Worm (Caenorhabditis elegans) whole organism, midembryonic: ENCODE results near the gene ttm-2.

Experiments used
- T22C8.4 ChIP-seq: fragments of 200-800 bp; sonication (Bioruptor generic); IDR thresholded peaks from 2 replicates; pipeline ENCODE4 v1.3.6; 2022; ENCODE audit warnings: missing genetic modification characterization, missing compliant biosample characterization
- cog-1 ChIP-seq: sonication (generic microtip); optimal IDR thresholded peaks from 2 replicates; lab custom pipeline; 2016; ENCODE audit warnings: missing genetic modification characterization, missing compliant biosample characterization
- flt-1 ChIP-seq: fragments of 200-800 bp; sonication (Bioruptor generic); IDR thresholded peaks from 2 replicates; pipeline ENCODE4 v1.3.6; 2022; ENCODE audit warnings: missing genetic modification characterization, missing compliant biosample characterization
- klf-2 ChIP-seq: fragments of 200-800 bp; sonication (Bioruptor generic); conservative IDR thresholded peaks from 2 replicates; pipeline ENCODE4 v1.3.6; 2022; ENCODE audit warnings: missing genetic modification reagents, missing genetic modification characterization, missing compliant biosample characterization
- med-1 ChIP-seq: sonication (generic microtip); optimal IDR thresholded peaks from 2 replicates; lab custom pipeline; 2017; ENCODE audit warnings: missing genetic modification characterization, mild to moderate bottlenecking, missing compliant biosample characterization, antibody characterized with exemption, missing genetic modification reagents; ENCODE audit not compliant: insufficient read depth
- ref-1 ChIP-seq: fragments of 200-800 bp; sonication (Bioruptor generic); conservative IDR thresholded peaks from 2 replicates; pipeline ENCODE4 v1.3.6; 2022; ENCODE audit warnings: missing genetic modification reagents, missing genetic modification characterization, missing compliant biosample characterization
- tab-1 ChIP-seq: fragments of 200-800 bp; sonication (Bioruptor generic); IDR thresholded peaks from 2 replicates; pipeline ENCODE4 v1.3.6; 2022; ENCODE audit warnings: missing genetic modification characterization, missing compliant biosample characterization
- ztf-23 ChIP-seq: fragments of 200-800 bp; sonication (Bioruptor generic); IDR thresholded peaks from 2 replicates; pipeline ENCODE4 v1.3.6; 2022; ENCODE audit warnings: missing genetic modification reagents, missing genetic modification characterization, missing compliant biosample characterization
- ztf-29 ChIP-seq: fragments of 200-800 bp; sonication (Bioruptor generic); IDR thresholded peaks from 2 replicates; pipeline ENCODE4 v1.3.6; 2022; ENCODE audit warnings: missing genetic modification reagents, missing genetic modification characterization, missing compliant biosample characterization

The ttm-2 gene

ce11 chrII:4766284-4766683 lies at the start of gene ttm-2:
TSS of gene ttm-2 (minus strand) at chrII:4766384.
- TF ChIP-seq klf-2 (GFP tag; lab: Robert Waterston, UW) (no peak), tab-1 (GFP tag; lab: Robert Waterston, UW) (no peak), med-1 (GFP tag; lab: Kevin White, UChicago) (no peak), T22C8.4 (GFP tag; lab: Robert Waterston, UW) (no peak), ztf-29 (no peak), ztf-23 (GFP tag; lab: Robert Waterston, UW) (no peak)

- TF ChIP-seq klf-2 (GFP tag; lab: Robert Waterston, UW) (no peak), tab-1 (GFP tag; lab: Robert Waterston, UW) (no peak), ref-1 (GFP tag; lab: Robert Waterston, UW) (no peak), med-1 (GFP tag; lab: Kevin White, UChicago) (no peak), cog-1 (tag; lab: Kevin White, UChicago) (no peak), flt-1 (GFP tag; lab: Robert Waterston, UW) (no peak), ztf-23 (GFP tag; lab: Robert Waterston, UW) (no peak), T22C8.4 (GFP tag; lab: Robert Waterston, UW) (no peak), ztf-29 (no peak)
Observed at ce11 chrII:4815356-4815755, 49.2 kb upstream of the ttm-2 start.

ce11 chrII:4811986-4812385 lies 45.8 kb upstream of the ttm-2 start, which contains the start of gene rig-6:
TSS of gene rig-6 (minus strand) at chrII:4812086.
- no peak for TF ChIP-seq ztf-23 (GFP tag; lab: Robert Waterston, UW)

ce11 chrII:4806726-4807125 lies 40.5 kb upstream of the ttm-2 start:
- no peak for TF ChIP-seq flt-1 (GFP tag; lab: Robert Waterston, UW)
- TF ChIP-seq med-1 (GFP tag; lab: Kevin White, UChicago), result no peak
- no peak for TF ChIP-seq ztf-29
- no peak for TF ChIP-seq T22C8.4 (GFP tag; lab: Robert Waterston, UW)
- TF ChIP-seq ztf-23 (GFP tag; lab: Robert Waterston, UW), result no peak
- no peak for TF ChIP-seq cog-1 (tag; lab: Kevin White, UChicago)
- TF ChIP-seq ref-1 (GFP tag; lab: Robert Waterston, UW), result no peak
- TF ChIP-seq klf-2 (GFP tag; lab: Robert Waterston, UW), result no peak
- TF ChIP-seq tab-1 (GFP tag; lab: Robert Waterston, UW), result no peak

- TF ChIP-seq tab-1 (GFP tag; lab: Robert Waterston, UW) (no peak), cog-1 (tag; lab: Kevin White, UChicago) (no peak), klf-2 (GFP tag; lab: Robert Waterston, UW) (no peak), med-1 (GFP tag; lab: Kevin White, UChicago) (no peak), T22C8.4 (GFP tag; lab: Robert Waterston, UW) (no peak), ztf-29 (no peak), ref-1 (GFP tag; lab: Robert Waterston, UW) (no peak), ztf-23 (GFP tag; lab: Robert Waterston, UW) (no peak), flt-1 (GFP tag; lab: Robert Waterston, UW) (no peak)
Observed at ce11 chrII:4806261-4806660, 40.1 kb upstream of the ttm-2 start.

ce11 chrII:4805799-4806198 lies 39.6 kb upstream of the ttm-2 start:
- TF ChIP-seq T22C8.4 (GFP tag; lab: Robert Waterston, UW) (no peak), flt-1 (GFP tag; lab: Robert Waterston, UW) (no peak), tab-1 (GFP tag; lab: Robert Waterston, UW) (no peak), ref-1 (GFP tag; lab: Robert Waterston, UW) (no peak), med-1 (GFP tag; lab: Kevin White, UChicago) (no peak), ztf-29 (no peak), klf-2 (GFP tag; lab: Robert Waterston, UW) (no peak), ztf-23 (GFP tag; lab: Robert Waterston, UW) (no peak), cog-1 (tag; lab: Kevin White, UChicago) (no peak)

- TF ChIP-seq T22C8.4 (GFP tag; lab: Robert Waterston, UW) (no peak), ztf-23 (GFP tag; lab: Robert Waterston, UW) (no peak), ztf-29 (no peak), cog-1 (tag; lab: Kevin White, UChicago) (no peak), ref-1 (GFP tag; lab: Robert Waterston, UW) (no peak), flt-1 (GFP tag; lab: Robert Waterston, UW) (no peak), tab-1 (GFP tag; lab: Robert Waterston, UW) (no peak), med-1 (GFP tag; lab: Kevin White, UChicago) (no peak), klf-2 (GFP tag; lab: Robert Waterston, UW) (no peak)
Observed at ce11 chrII:4802917-4803316, 36.7 kb upstream of the ttm-2 start.

ce11 chrII:4800524-4800923 lies 34.3 kb upstream of the ttm-2 start:
- TF ChIP-seq tab-1 (GFP tag; lab: Robert Waterston, UW) (no peak), klf-2 (GFP tag; lab: Robert Waterston, UW) (no peak), cog-1 (tag; lab: Kevin White, UChicago) (no peak), ztf-29 (no peak), ztf-23 (GFP tag; lab: Robert Waterston, UW) (no peak), ref-1 (GFP tag; lab: Robert Waterston, UW) (no peak), T22C8.4 (GFP tag; lab: Robert Waterston, UW) (no peak), flt-1 (GFP tag; lab: Robert Waterston, UW) (no peak), med-1 (GFP tag; lab: Kevin White, UChicago) (no peak)

ce11 chrII:4797071-4797470 lies 30.9 kb upstream of the ttm-2 start, which contains the start of gene C33F10.14:
TSS of gene C33F10.14 (plus strand) at chrII:4797371.
- TF ChIP-seq ztf-23 (GFP tag; lab: Robert Waterston, UW) (no peak), cog-1 (tag; lab: Kevin White, UChicago) (no peak), T22C8.4 (GFP tag; lab: Robert Waterston, UW) (no peak), klf-2 (GFP tag; lab: Robert Waterston, UW) (no peak), ref-1 (GFP tag; lab: Robert Waterston, UW) (no peak), ztf-29 (no peak), tab-1 (GFP tag; lab: Robert Waterston, UW) (no peak), med-1 (GFP tag; lab: Kevin White, UChicago) (no peak), flt-1 (GFP tag; lab: Robert Waterston, UW) (no peak)
